Worm (Caenorhabditis elegans): ENCODE measurements around the gene nhr-50.

- TF ChIP-seq unc-62 (GFP tag; optimal IDR thresholded peaks at IDR 0.05) (no peak), lin-13 (tag; optimal IDR thresholded peaks at IDR 0.05) (no peak), unc-39 (tag; optimal IDR thresholded peaks at IDR 0.05) (no peak), snpc-4 (tag; optimal IDR thresholded peaks at IDR 0.05) (no peak), ces-1 (GFP tag; optimal IDR thresholded peaks at IDR 0.05) (no peak)
Measured at ce11 chrV:16029237-16029636, 28.8 kb upstream of the nhr-50 start.

All from whole organism, mixed stage, embryonic.